Fruit fly (Drosophila melanogaster): ENCODE measurements around the gene ND-B18.

DNA sequence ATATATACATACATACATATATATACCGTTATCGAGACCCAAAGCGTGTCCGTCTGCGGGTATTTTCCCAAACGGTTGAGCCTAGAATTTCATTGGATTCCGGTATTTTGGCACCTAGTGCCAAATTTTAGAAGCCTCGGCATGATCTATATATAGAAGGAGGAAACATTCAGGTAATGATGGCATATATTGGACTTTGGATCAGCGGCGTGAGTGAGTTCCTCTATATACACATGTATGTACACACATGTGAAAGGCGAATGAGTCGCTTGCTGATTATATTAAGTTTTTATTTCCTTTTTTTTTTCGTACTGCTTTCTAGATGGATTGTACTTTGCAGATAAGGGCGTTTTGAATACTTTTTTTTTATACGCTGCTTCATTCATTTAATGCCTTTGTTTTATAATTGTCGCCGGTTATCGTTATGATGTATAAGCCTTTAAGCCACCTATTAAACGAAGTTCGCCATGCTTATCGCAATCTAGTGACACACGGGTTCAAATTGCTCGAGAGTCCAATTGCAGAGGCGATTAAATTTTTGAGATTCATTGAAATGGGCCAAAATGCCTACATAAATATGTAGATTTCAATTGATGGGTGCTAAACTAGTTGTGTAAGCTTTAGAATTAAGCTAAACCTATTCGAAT lies 15.8 kb downstream of the ND-B18 start:
- TF ChIP-seq Blimp-1 (GFP tag; optimal IDR thresholded peaks at IDR 0.05) (no peak), CG6792 (GFP tag; optimal IDR thresholded peaks at IDR 0.05) (no peak), CG10631 (GFP tag; optimal IDR thresholded peaks at IDR 0.05) (no peak)

Data from whole organism, prepupa.